Worm (Caenorhabditis elegans): ENCODE results near the gene ZK809.5.

DNA sequence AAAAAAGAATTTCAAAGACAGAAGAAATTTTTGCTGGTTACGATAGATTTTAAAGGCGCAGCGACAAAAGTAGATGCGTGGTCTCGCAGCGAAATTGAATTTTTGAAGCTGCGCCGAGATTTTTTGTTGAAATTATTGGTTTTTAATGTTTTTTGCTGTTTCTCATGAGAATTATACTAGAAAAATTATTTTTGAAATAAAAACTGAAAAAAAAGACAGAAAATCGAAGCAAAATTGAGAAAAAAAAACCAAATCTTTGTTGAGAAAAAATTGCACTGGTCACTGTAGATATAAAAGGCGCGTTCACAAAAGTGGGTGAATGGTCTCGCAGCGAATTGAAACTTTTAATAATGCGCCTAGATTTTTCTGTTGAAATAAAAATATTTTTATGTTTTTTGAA lies 39.1 kb downstream of the ZK809.5 start:
- no peak for TF ChIP-seq him-1 (tag; optimal IDR thresholded peaks at IDR 0.05)
- TF ChIP-seq dao-5 (tag; optimal IDR thresholded peaks at IDR 0.05): no peak
